Worm (Caenorhabditis elegans): ENCODE results near the gene T14B4.9.
A peak's percentile ranks its signal among the peaks of the same experiment; 100 is the strongest.

Gene T14B4.9

DNA sequence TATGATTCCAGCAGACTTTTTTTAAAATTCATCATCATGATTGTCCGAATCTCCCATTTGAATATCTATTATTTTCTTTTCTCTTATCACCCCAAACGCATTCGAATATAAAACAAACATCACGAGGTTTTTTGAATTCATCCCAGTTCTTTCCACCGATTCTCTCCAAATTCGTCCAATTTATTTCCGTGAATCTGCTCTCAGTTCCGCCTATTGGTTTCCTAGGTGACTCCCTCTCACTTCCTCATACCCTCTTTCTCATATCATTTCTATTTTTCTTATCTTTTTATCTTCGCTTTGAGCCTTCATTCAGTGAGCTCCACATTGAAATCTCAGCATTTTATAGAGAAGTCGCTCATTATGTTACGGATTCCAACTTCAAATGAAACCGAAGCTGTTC, 45.5 kb upstream of the T14B4.9 start, which contains the start of gene T13C2.7:
Gene T13C2.7, plus strand, starts transcription at position 301 of the 400 bp plus-strand sequence.
- TF ChIP-seq die-1 (tag; optimal IDR thresholded peaks at IDR 0.05) = no peak
- no peak for TF ChIP-seq T26A5.8 (tag; optimal IDR thresholded peaks at IDR 0.05)
- no peak for TF ChIP-seq D2030.7 (GFP tag; IDR thresholded peaks at IDR 0.05)
- TF ChIP-seq lin-35 (GFP tag; optimal IDR thresholded peaks at IDR 0.05) = no peak

DNA sequence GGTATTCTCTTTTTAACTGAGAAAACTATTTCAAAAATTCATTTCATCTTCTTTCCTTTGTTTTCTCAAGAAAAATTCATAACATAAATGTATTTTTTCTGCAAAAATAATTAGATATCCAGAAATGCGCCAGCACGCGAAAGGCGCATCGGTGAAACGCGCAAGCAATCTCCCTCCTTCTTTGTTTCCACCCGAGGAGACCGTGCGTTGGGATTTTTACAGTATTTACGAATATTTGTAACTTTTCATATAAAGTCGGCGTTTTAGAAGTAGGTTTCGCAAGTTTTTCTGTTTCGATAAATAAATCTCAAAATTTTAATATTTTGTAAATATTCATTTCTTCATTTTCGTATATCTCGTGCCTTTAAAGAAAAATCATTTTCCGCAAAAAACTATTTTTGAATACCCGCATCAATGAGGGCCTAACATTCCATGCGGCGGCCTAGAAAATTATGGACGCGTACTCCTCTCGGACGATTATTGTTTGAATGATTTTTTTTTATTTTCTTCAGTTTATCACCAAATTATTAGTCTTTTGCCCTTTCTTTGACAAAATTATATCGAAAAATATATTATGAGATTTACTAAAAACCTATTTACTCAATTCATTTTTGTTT, 42.9 kb upstream of the T14B4.9 start, which contains the start of gene ssup-72:
Gene ssup-72, plus strand, starts transcription at position 181 of the 617 bp plus-strand sequence.
- TF ChIP-seq F33H1.4 (GFP tag; IDR thresholded peaks at IDR 0.05) (no peak; the same call in 1 of the 2 replicates), tbp1 (GFP tag; optimal IDR thresholded peaks at IDR 0.05) (peak; percentile 22), hlh-26 (GFP tag; conservative IDR thresholded peaks at IDR 0.05) (no peak), unc-130 (GFP tag; optimal IDR thresholded peaks at IDR 0.05) (peak; percentile 66), tbx-9 (tag; optimal IDR thresholded peaks at IDR 0.05; ENCODE audit: borderline replicate concordance) (no peak), somi-1 (GFP tag; optimal IDR thresholded peaks at IDR 0.05) (no peak), pbrm-1 (GFP tag; IDR thresholded peaks at IDR 0.05) (peak; percentile 50; the same call in 1 of the 2 replicates), athp-1 (tag; optimal IDR thresholded peaks at IDR 0.05) (peak; percentile 22), nhr-179 (tag; optimal IDR thresholded peaks at IDR 0.05) (no peak), rcor-1 (GFP tag; IDR thresholded peaks at IDR 0.05) (no peak), lin-40 (tag; optimal IDR thresholded peaks at IDR 0.05) (peak; percentile 59), lag-1 (GFP tag; IDR thresholded peaks at IDR 0.05) (no peak), lin-54 (GFP tag; optimal IDR thresholded peaks at IDR 0.05) (peak; percentile 78), dpl-1 (GFP tag; optimal IDR thresholded peaks at IDR 0.05) (peak; percentile 35), atf-7 (tag; optimal IDR thresholded peaks at IDR 0.05) (no peak), D2030.7 (GFP tag; IDR thresholded peaks at IDR 0.05) (peak; percentile 76), xnd-1 (tag; optimal IDR thresholded peaks at IDR 0.05) (peak; percentile 41), F22D6.2 (tag; optimal IDR thresholded peaks at IDR 0.05) (no peak), efl-1 (GFP tag; optimal IDR thresholded peaks at IDR 0.05) (peak; percentile 48), gei-17 (GFP tag; optimal IDR thresholded peaks at IDR 0.05) (no peak), ceh-40 (GFP tag; IDR thresholded peaks at IDR 0.05) (no peak), K11D2.4 (GFP tag; IDR thresholded peaks at IDR 0.05) (0 out of 2 replicates have a peak, but pooled peaks have one; percentile 32), K12H6.12 (tag; optimal IDR thresholded peaks at IDR 0.05) (peak; percentile 1), dox-1 (GFP tag; IDR thresholded peaks at IDR 0.05) (peak; percentile 81), hmg-1.2 (GFP tag; IDR thresholded peaks at IDR 0.05) (peak; percentile 24; the same call in 1 of the 2 replicates), him-1 (tag; optimal IDR thresholded peaks at IDR 0.05) (peak; percentile 9), madf-8 (GFP tag; conservative IDR thresholded peaks at IDR 0.05) (peak; percentile 50), tlf-1 (GFP tag; optimal IDR thresholded peaks at IDR 0.05) (peak; percentile 8), snpc-4 (GFP tag; optimal IDR thresholded peaks at IDR 0.05) (no peak), snpc-4 (tag; optimal IDR thresholded peaks at IDR 0.05) (peak in 2 of 4 experiments; percentile 8 to 33), ztf-18 (tag; optimal IDR thresholded peaks at IDR 0.05) (peak; percentile 92), B0336.3 (GFP tag; IDR thresholded peaks at IDR 0.05) (no peak), ztf-25 (GFP tag; IDR thresholded peaks at IDR 0.05) (0 out of 2 replicates have a peak, but pooled peaks have one; percentile 6), F10E7.11 (tag; optimal IDR thresholded peaks at IDR 0.05) (no peak), madf-6 (GFP tag; IDR thresholded peaks at IDR 0.05) (peak; percentile 81), ama-1 (optimal IDR thresholded peaks at IDR 0.05) (no peak), ama-1 (GFP tag; optimal IDR thresholded peaks at IDR 0.05) (no peak), nfyb-1 (GFP tag; IDR thresholded peaks at IDR 0.05) (peak; percentile 35; the same call in 1 of the 2 replicates), B0035.1 (tag; optimal IDR thresholded peaks at IDR 0.05) (no peak), madf-3 (GFP tag; IDR thresholded peaks at IDR 0.05) (0 out of 2 replicates have a peak, but pooled peaks have one; percentile 31), attf-5 (GFP tag; optimal IDR thresholded peaks at IDR 0.05) (peak; percentile 59), lsl-1 (GFP tag; optimal IDR thresholded peaks at IDR 0.05) (peak; percentile 60), hlh-12 (tag; optimal IDR thresholded peaks at IDR 0.05) (no peak), let-607 (tag; optimal IDR thresholded peaks at IDR 0.05) (peak in 1 of 2 experiments; percentile 58)

All from whole organism, young adult.